Worm (Caenorhabditis elegans) whole organism, mixed stage, embryonic: ENCODE measurements around the gene F43G6.10.

ENCODE experiments used
- bed-3 ChIP-seq: fragments of 200-800 bp; sonication (Bioruptor generic); optimal IDR thresholded peaks from 3 replicates; lab custom pipeline; 2018; ENCODE audit warnings: mild to moderate bottlenecking, missing genetic modification characterization, moderate library complexity, missing compliant biosample characterization
- blmp-1 ChIP-seq: fragments of 150-350 bp; optimal IDR thresholded peaks from 2 replicates; lab custom pipeline; 2014; ENCODE audit warnings: missing biosample characterization, missing genetic modification characterization
- lin-13 ChIP-seq: fragments of 150-350 bp; optimal IDR thresholded peaks from 2 replicates; lab custom pipeline; 2014; ENCODE audit warnings: missing biosample characterization, missing genetic modification characterization
- lin-32 ChIP-seq: fragments of 200-800 bp; sonication (Bioruptor generic); optimal IDR thresholded peaks from 2 replicates; lab custom pipeline; 2018; ENCODE audit warnings: mild to moderate bottlenecking, missing genetic modification characterization, missing compliant biosample characterization
- mab-5 ChIP-seq: fragments of 150-350 bp; optimal IDR thresholded peaks from 2 replicates; lab custom pipeline; 2014; ENCODE audit warnings: missing biosample characterization, missing genetic modification characterization
- mep-1 ChIP-seq: fragments of 150-350 bp; optimal IDR thresholded peaks from 2 replicates; lab custom pipeline; 2017; ENCODE audit warnings: missing biosample characterization, missing genetic modification reagents, missing genetic modification characterization, inconsistent platforms
- nhr-12 ChIP-seq: fragments of 150-350 bp; optimal IDR thresholded peaks from 2 replicates; lab custom pipeline; 2014; ENCODE audit warnings: missing biosample characterization, missing genetic modification characterization
- snpc-4 ChIP-seq: fragments of 150-350 bp; optimal IDR thresholded peaks from 2 replicates; lab custom pipeline; 2014; ENCODE audit warnings: missing biosample characterization, missing genetic modification characterization
- unc-62 ChIP-seq: fragments of 150-350 bp; optimal IDR thresholded peaks from 2 replicates; lab custom pipeline; 2014; ENCODE audit warnings: missing biosample characterization, missing genetic modification reagents, missing genetic modification characterization

DNA sequence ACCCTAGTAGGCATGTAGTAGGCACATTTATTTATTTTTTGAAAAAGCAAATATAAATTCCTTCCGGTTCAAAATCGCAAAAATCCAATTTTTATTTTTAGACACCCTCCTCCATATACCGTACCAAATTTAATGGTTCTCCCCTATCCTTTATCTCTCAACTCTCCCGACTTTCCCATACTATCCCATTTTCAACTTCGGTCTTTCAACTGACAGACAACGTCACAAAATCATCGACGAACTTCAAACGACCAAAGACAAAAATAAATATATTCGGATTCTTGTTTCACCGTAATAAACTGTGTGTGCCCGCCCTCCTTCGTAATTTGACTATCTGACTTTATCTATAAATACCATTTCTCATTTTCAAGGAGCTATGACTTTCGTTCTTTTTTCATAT is 26.1 kb downstream of the F43G6.10 start, which contains the start of gene T27D12.6:
- TF ChIP-seq lin-32 (GFP tag; lab: Kevin White, UChicago) (no peak), snpc-4 (tag; lab: Kevin White, UChicago) (no peak), blmp-1 (tag; lab: Kevin White, UChicago) (no peak), lin-13 (tag; lab: Kevin White, UChicago) (no peak), nhr-12 (tag; lab: Kevin White, UChicago) (no peak), unc-62 (GFP tag; lab: Kevin White, UChicago) (no peak), bed-3 (GFP tag; lab: Kevin White, UChicago) (no peak), mab-5 (no peak), mep-1 (tag; lab: Kevin White, UChicago) (no peak)
